Fruit fly (Drosophila melanogaster) whole organism, adult: ENCODE measurements around the gene NimB3.
A peak's percentile ranks its signal among the peaks of the same experiment; 100 is the strongest.

ENCODE experiments used
- CG12768 ChIP-seq: fragments of 200-800 bp; sonication (Bioruptor generic); optimal IDR thresholded peaks from 2 replicates; lab custom pipeline; 2017; ENCODE audit warnings: missing biosample characterization, missing genetic modification characterization, mild to moderate bottlenecking, moderate library complexity, missing genetic modification reagents
- CG1620 ChIP-seq: fragments of 200-800 bp; sonication (Bioruptor generic); optimal IDR thresholded peaks from 2 replicates; lab custom pipeline; 2016; ENCODE audit warnings: missing biosample characterization, missing genetic modification characterization
- CG33017 ChIP-seq: fragments of 200-800 bp; sonication (Bioruptor generic); optimal IDR thresholded peaks from 2 replicates; lab custom pipeline; 2018; ENCODE audit warnings: missing biosample characterization, mild to moderate bottlenecking, missing genetic modification characterization, moderate library complexity
- CG5204 ChIP-seq: fragments of 200-800 bp; sonication (Bioruptor generic); optimal IDR thresholded peaks from 2 replicates; lab custom pipeline; 2016; ENCODE audit warnings: missing biosample characterization, missing genetic modification characterization
- CG7101 ChIP-seq: fragments of 200-800 bp; sonication (Bioruptor generic); optimal IDR thresholded peaks from 2 replicates; lab custom pipeline; 2018; ENCODE audit warnings: missing biosample characterization, mild to moderate bottlenecking, missing genetic modification characterization, moderate library complexity
- Hr96 ChIP-seq: fragments of 200-800 bp; sonication (Bioruptor generic); optimal IDR thresholded peaks from 2 replicates; lab custom pipeline; 2016; ENCODE audit warnings: missing biosample characterization, missing genetic modification characterization
- pad ChIP-seq: fragments of 200-800 bp; sonication (Bioruptor generic); optimal IDR thresholded peaks from 3 replicates; lab custom pipeline; 2017; ENCODE audit warnings: missing biosample characterization, missing genetic modification characterization, mild to moderate bottlenecking, moderate library complexity, missing genetic modification reagents
- toe ChIP-seq: fragments of 200-800 bp; sonication (Bioruptor generic); optimal IDR thresholded peaks from 2 replicates; lab custom pipeline; 2016; ENCODE audit warnings: missing biosample characterization, missing genetic modification characterization

DNA sequence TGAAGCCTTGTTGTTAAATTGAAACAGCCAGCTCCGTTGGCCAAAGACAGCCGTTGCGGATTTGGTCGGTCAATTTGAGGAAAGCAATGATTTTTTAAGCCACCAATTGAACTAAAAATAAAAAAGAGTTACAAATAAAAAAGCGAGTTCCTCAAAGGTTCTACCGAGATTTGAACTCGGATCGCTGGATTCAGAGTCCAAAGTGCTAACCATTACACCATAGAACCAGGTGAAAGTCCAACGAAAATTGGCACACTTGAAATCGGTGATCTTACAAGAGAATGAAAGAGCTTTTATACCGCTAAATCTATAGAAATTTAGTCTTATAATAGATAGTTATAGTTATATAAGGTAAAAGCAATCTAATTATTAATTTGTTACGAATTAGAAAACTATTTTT is 42.6 kb upstream of the NimB3 start:
- TF ChIP-seq pad (GFP tag; lab: Kevin White, UChicago), result no peak
- no peak for TF ChIP-seq toe (GFP tag; lab: Kevin White, UChicago)
- no peak for TF ChIP-seq CG7101 (tag; lab: Kevin White, UChicago)
- TF ChIP-seq CG5204, result no peak
- TF ChIP-seq CG33017 (tag; lab: Kevin White, UChicago), result no peak
- no peak for TF ChIP-seq Hr96 (GFP tag; lab: Kevin White, UChicago)
- no peak for TF ChIP-seq CG1620 (GFP tag; lab: Kevin White, UChicago)
- peak; percentile 29 for TF ChIP-seq CG12768 (GFP tag; lab: Kevin White, UChicago)
